Fruit fly (Drosophila melanogaster) S2 (cell line): ENCODE measurements around the gene CG13029.

ENCODE experiments used
- CG8478 ChIP-seq: fragments of >200 bp; optimal IDR thresholded peaks from 2 replicates; lab custom pipeline; 2018
- CTCF ChIP-seq, 2 experiments: fragments of >200 bp; optimal IDR thresholded peaks; 2 replicates each; lab custom pipeline; 2018

DNA sequence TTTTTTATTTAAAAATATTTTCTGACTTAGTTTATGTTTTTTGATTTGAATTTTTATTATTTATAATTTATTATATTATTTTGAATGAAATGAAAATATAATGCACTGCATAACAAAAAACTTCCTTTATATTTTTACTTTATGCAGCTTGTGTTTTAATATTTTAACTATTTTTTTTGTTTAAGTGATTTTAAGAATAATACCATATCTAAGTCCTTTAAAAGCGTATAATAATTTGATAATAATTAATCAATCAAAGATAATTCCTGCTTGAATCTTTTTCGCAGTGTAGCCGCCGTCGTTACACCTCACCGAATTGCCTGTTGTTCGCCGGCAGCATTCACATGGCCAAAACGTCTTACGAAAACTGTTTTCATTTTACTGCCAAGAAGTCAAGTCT lies 35.2 kb upstream of the CG13029 start:
- TF ChIP-seq CG8478 (no peak), CTCF (optimal IDR thresholded peaks at IDR 0.05; lab: Kevin White, UChicago) (no peak)
